Fruit fly (Drosophila melanogaster) whole organism, prepupa: ENCODE data around the gene Hn.

Source experiments
- Blimp-1 ChIP-seq: fragments of 200-800 bp; sonication (Bioruptor generic); optimal IDR thresholded peaks from 3 replicates; lab custom pipeline; 2017; ENCODE audit warnings: missing biosample characterization, missing genetic modification characterization, mild to moderate bottlenecking, moderate library complexity, missing genetic modification reagents
- CG10669 ChIP-seq: fragments of 200-800 bp; sonication (Bioruptor generic); optimal IDR thresholded peaks from 3 replicates; lab custom pipeline; 2018; ENCODE audit warnings: missing biosample characterization, mild to moderate bottlenecking, missing genetic modification characterization, moderate library complexity
- CG11762 ChIP-seq: fragments of 200-800 bp; sonication (Bioruptor generic); optimal IDR thresholded peaks from 3 replicates; lab custom pipeline; 2016; ENCODE audit warnings: missing biosample characterization, missing genetic modification characterization; ENCODE audit not compliant: insufficient read depth
- CG6854 ChIP-seq: fragments of 200-800 bp; sonication (Bioruptor generic); optimal IDR thresholded peaks from 2 replicates; lab custom pipeline; 2017; ENCODE audit warnings: missing biosample characterization, mild to moderate bottlenecking, missing genetic modification characterization
- Ets96B ChIP-seq: fragments of 200-800 bp; optimal IDR thresholded peaks from 2 replicates; lab custom pipeline; 2019; ENCODE audit warnings: missing biosample characterization, mild to moderate bottlenecking, missing genetic modification characterization, moderate library complexity
- Hr38 ChIP-seq: sonication (Bioruptor generic); optimal IDR thresholded peaks from 2 replicates; lab custom pipeline; 2016; ENCODE audit warnings: missing biosample characterization, missing genetic modification characterization
- Lpt ChIP-seq: fragments of 200-800 bp; sonication (Bioruptor generic); optimal IDR thresholded peaks from 3 replicates; lab custom pipeline; 2016; ENCODE audit warnings: missing biosample characterization, missing genetic modification characterization
- Smox ChIP-seq: fragments of 200-800 bp; sonication (Bioruptor generic); optimal IDR thresholded peaks from 3 replicates; lab custom pipeline; 2016; ENCODE audit warnings: missing biosample characterization, missing genetic modification characterization
- dsx ChIP-seq: fragments of 200-800 bp; optimal IDR thresholded peaks from 3 replicates; lab custom pipeline; 2019; ENCODE audit warnings: missing biosample characterization, mild to moderate bottlenecking, missing genetic modification characterization, moderate library complexity; ENCODE audit not compliant: poor library complexity, severe bottlenecking
- pdm3 ChIP-seq: fragments of 200-800 bp; sonication (Bioruptor generic); optimal IDR thresholded peaks from 3 replicates; lab custom pipeline; 2016; ENCODE audit warnings: missing biosample characterization, missing genetic modification characterization
- vri ChIP-seq: fragments of 200-800 bp; sonication (Bioruptor generic); optimal IDR thresholded peaks from 3 replicates; lab custom pipeline; 2016; ENCODE audit warnings: missing biosample characterization, mild to moderate bottlenecking, missing genetic modification characterization

DNA sequence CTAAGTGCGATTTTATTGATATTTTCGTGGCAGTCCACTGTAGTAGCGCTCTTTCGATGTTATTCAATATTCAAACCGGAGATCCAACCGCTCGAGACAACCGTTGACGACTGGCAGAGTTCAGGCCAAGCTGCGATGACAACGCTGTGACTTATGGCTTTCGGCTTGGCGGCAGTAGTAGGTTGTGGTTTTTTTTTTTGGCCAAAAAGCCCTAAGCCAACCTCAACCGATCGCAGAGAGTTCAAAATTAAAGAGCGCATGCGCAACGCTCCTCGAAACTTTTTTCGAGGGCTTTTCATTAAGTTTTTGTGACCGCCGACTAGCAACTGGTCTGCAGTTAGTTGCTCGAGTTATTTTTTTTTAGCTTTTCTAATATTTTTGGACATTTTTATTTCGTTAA lies 17.3 kb upstream of the Hn start, which contains the start of gene Snmp2:
- TF ChIP-seq Hr38 (GFP tag; lab: Kevin White, UChicago) (no peak), vri (GFP tag; lab: Kevin White, UChicago) (no peak), Lpt (GFP tag; lab: Kevin White, UChicago) (no peak), CG10669 (GFP tag; lab: Kevin White, UChicago) (no peak), CG11762 (no peak), Smox (GFP tag; lab: Kevin White, UChicago) (no peak), Ets96B (tag; lab: Kevin White, UChicago) (no peak), Blimp-1 (GFP tag; lab: Kevin White, UChicago) (no peak), pdm3 (GFP tag; lab: Kevin White, UChicago) (no peak), CG6854 (no peak), dsx (GFP tag; lab: Kevin White, UChicago) (no peak)
